Fruit fly (Drosophila melanogaster) whole organism, prepupa: ENCODE results near the gene anchor.
A peak's percentile ranks its signal among the peaks of the same experiment; 100 is the strongest.

Source experiments
- Blimp-1 ChIP-seq: fragments of 200-800 bp; sonication (Bioruptor generic); optimal IDR thresholded peaks from 3 replicates; lab custom pipeline; 2017; ENCODE audit warnings: missing biosample characterization, missing genetic modification characterization, mild to moderate bottlenecking, moderate library complexity, missing genetic modification reagents
- CG10669 ChIP-seq: fragments of 200-800 bp; sonication (Bioruptor generic); optimal IDR thresholded peaks from 3 replicates; lab custom pipeline; 2018; ENCODE audit warnings: missing biosample characterization, mild to moderate bottlenecking, missing genetic modification characterization, moderate library complexity
- CG11294 ChIP-seq: fragments of 200-800 bp; sonication (Bioruptor generic); IDR thresholded peaks from 2 replicates; pipeline ENCODE4 v1.3.6; 2022; ENCODE audit warnings: missing biosample characterization, missing genetic modification characterization
- CG15336 ChIP-seq: fragments of 200-800 bp; sonication (Bioruptor generic); IDR thresholded peaks from 2 replicates; pipeline ENCODE4 v1.3.6; 2022; ENCODE audit warnings: missing biosample characterization, missing genetic modification characterization
- CG1621 ChIP-seq: fragments of 200-800 bp; sonication (Bioruptor generic); optimal IDR thresholded peaks from 3 replicates; lab custom pipeline; 2018; ENCODE audit warnings: missing biosample characterization, mild to moderate bottlenecking, missing genetic modification characterization
- CG16779 ChIP-seq: fragments of 200-800 bp; sonication (Bioruptor generic); optimal IDR thresholded peaks from 3 replicates; lab custom pipeline; 2017; ENCODE audit warnings: missing biosample characterization, mild to moderate bottlenecking, missing genetic modification characterization
- CG3032 ChIP-seq: fragments of 200-800 bp; optimal IDR thresholded peaks from 2 replicates; lab custom pipeline; 2019; ENCODE audit warnings: missing biosample characterization, mild to moderate bottlenecking, missing genetic modification characterization, moderate library complexity
- CG32006 ChIP-seq: fragments of 200-800 bp; sonication (Bioruptor generic); optimal IDR thresholded peaks from 3 replicates; lab custom pipeline; 2017; ENCODE audit warnings: missing biosample characterization, mild to moderate bottlenecking, missing genetic modification characterization
- CG34406 ChIP-seq: fragments of 200-800 bp; sonication (Bioruptor generic); optimal IDR thresholded peaks from 3 replicates; lab custom pipeline; 2016; ENCODE audit warnings: missing biosample characterization, missing genetic modification characterization
- CG3919 ChIP-seq: fragments of 200-800 bp; sonication (Bioruptor generic); optimal IDR thresholded peaks from 3 replicates; lab custom pipeline; 2016; ENCODE audit warnings: missing biosample characterization, missing genetic modification characterization
- CG4318 ChIP-seq: fragments of 200-800 bp; sonication (Bioruptor generic); optimal IDR thresholded peaks from 3 replicates; lab custom pipeline; 2017; ENCODE audit warnings: missing biosample characterization, mild to moderate bottlenecking, missing genetic modification characterization
- CG6163 ChIP-seq: fragments of 200-800 bp; sonication (Bioruptor generic); IDR thresholded peaks from 3 replicates; pipeline ENCODE4 v1.3.6; 2022; ENCODE audit warnings: missing biosample characterization, missing genetic modification characterization
- CG6276 ChIP-seq: fragments of 200-800 bp; sonication (Bioruptor generic); optimal IDR thresholded peaks from 2 replicates; lab custom pipeline; 2017; ENCODE audit warnings: missing biosample characterization, mild to moderate bottlenecking, missing genetic modification characterization
- CG6792 ChIP-seq: fragments of 200-800 bp; sonication (Bioruptor generic); optimal IDR thresholded peaks from 3 replicates; lab custom pipeline; 2016; ENCODE audit warnings: missing biosample characterization, missing genetic modification characterization
- CG6808 ChIP-seq: fragments of 200-800 bp; sonication (Bioruptor generic); optimal IDR thresholded peaks from 3 replicates; lab custom pipeline; 2017; ENCODE audit warnings: missing biosample characterization, missing genetic modification characterization, mild to moderate bottlenecking, moderate library complexity, missing genetic modification reagents
- CG6854 ChIP-seq: fragments of 200-800 bp; sonication (Bioruptor generic); optimal IDR thresholded peaks from 2 replicates; lab custom pipeline; 2017; ENCODE audit warnings: missing biosample characterization, mild to moderate bottlenecking, missing genetic modification characterization
- CG7368 ChIP-seq: fragments of 200-800 bp; sonication (Bioruptor generic); optimal IDR thresholded peaks from 3 replicates; lab custom pipeline; 2016; ENCODE audit warnings: missing biosample characterization, missing genetic modification characterization
- CG8119 ChIP-seq: fragments of 200-800 bp; sonication (Bioruptor generic); IDR thresholded peaks from 3 replicates; pipeline ENCODE4 v1.3.6; 2022; ENCODE audit warnings: missing biosample characterization, missing genetic modification characterization
- CG8632 ChIP-seq: fragments of 200-800 bp; sonication (Bioruptor generic); optimal IDR thresholded peaks from 3 replicates; lab custom pipeline; 2016; ENCODE audit warnings: missing biosample characterization, missing genetic modification characterization
- CG9139 ChIP-seq: fragments of 200-800 bp; sonication (Bioruptor generic); optimal IDR thresholded peaks from 3 replicates; lab custom pipeline; 2017; ENCODE audit warnings: missing biosample characterization, mild to moderate bottlenecking, missing genetic modification characterization
- Eip75B ChIP-seq: fragments of 200-800 bp; sonication (Bioruptor generic); optimal IDR thresholded peaks from 3 replicates; lab custom pipeline; 2016; ENCODE audit warnings: missing biosample characterization, missing genetic modification characterization
- Eip93F ChIP-seq: fragments of 200-800 bp; sonication (Bioruptor generic); optimal IDR thresholded peaks from 2 replicates; lab custom pipeline; 2016; ENCODE audit warnings: missing biosample characterization, mild to moderate bottlenecking, missing genetic modification characterization
- Ets21C ChIP-seq: fragments of 200-800 bp; sonication (Bioruptor generic); optimal IDR thresholded peaks from 3 replicates; lab custom pipeline; 2016; ENCODE audit warnings: missing biosample characterization, missing genetic modification characterization
- Gug ChIP-seq: fragments of 200-800 bp; sonication (Bioruptor generic); IDR thresholded peaks from 2 replicates; pipeline ENCODE4 v1.3.6; 2022; ENCODE audit warnings: missing biosample characterization, missing genetic modification characterization
- Hr4 ChIP-seq: fragments of 200-800 bp; sonication (Bioruptor generic); optimal IDR thresholded peaks from 3 replicates; lab custom pipeline; 2016; ENCODE audit warnings: missing biosample characterization, missing genetic modification characterization
- Lpt ChIP-seq: fragments of 200-800 bp; sonication (Bioruptor generic); optimal IDR thresholded peaks from 3 replicates; lab custom pipeline; 2016; ENCODE audit warnings: missing biosample characterization, missing genetic modification characterization
- Smox ChIP-seq: fragments of 200-800 bp; sonication (Bioruptor generic); optimal IDR thresholded peaks from 3 replicates; lab custom pipeline; 2016; ENCODE audit warnings: missing biosample characterization, missing genetic modification characterization
- Sox102F ChIP-seq: fragments of 200-800 bp; sonication (Bioruptor generic); optimal IDR thresholded peaks from 2 replicates; lab custom pipeline; 2016; ENCODE audit warnings: missing biosample characterization, mild to moderate bottlenecking, missing genetic modification characterization
- Sox14 ChIP-seq: fragments of 200-800 bp; sonication (Bioruptor generic); optimal IDR thresholded peaks from 3 replicates; lab custom pipeline; 2016; ENCODE audit warnings: missing biosample characterization, missing genetic modification characterization
- cyc ChIP-seq: fragments of 200-800 bp; sonication (Bioruptor generic); optimal IDR thresholded peaks from 3 replicates; lab custom pipeline; 2016; ENCODE audit warnings: missing biosample characterization, missing genetic modification characterization
- esn ChIP-seq: fragments of 200-800 bp; sonication (Bioruptor generic); optimal IDR thresholded peaks from 2 replicates; lab custom pipeline; 2016; ENCODE audit warnings: missing biosample characterization, mild to moderate bottlenecking, missing genetic modification characterization, moderate library complexity
- fd85E ChIP-seq: fragments of 200-800 bp; sonication (Bioruptor generic); optimal IDR thresholded peaks from 3 replicates; lab custom pipeline; 2016; ENCODE audit warnings: missing biosample characterization, missing genetic modification characterization
- fkh ChIP-seq: fragments of 200-800 bp; sonication (Bioruptor generic); optimal IDR thresholded peaks from 3 replicates; lab custom pipeline; 2017; ENCODE audit warnings: missing biosample characterization, mild to moderate bottlenecking, missing genetic modification characterization, moderate library complexity
- lz ChIP-seq: fragments of 200-800 bp; sonication (Bioruptor generic); optimal IDR thresholded peaks from 3 replicates; lab custom pipeline; 2016; ENCODE audit warnings: missing biosample characterization, missing genetic modification characterization
- net ChIP-seq: fragments of 200-800 bp; sonication (Bioruptor generic); optimal IDR thresholded peaks from 3 replicates; lab custom pipeline; 2016; ENCODE audit warnings: missing biosample characterization, missing genetic modification characterization
- spab ChIP-seq: fragments of 200-800 bp; sonication (Bioruptor generic); optimal IDR thresholded peaks from 2 replicates; lab custom pipeline; 2017; ENCODE audit warnings: missing biosample characterization, mild to moderate bottlenecking, missing genetic modification characterization, missing genetic modification reagents
- ss ChIP-seq, 2 experiments: fragments of 200-800 bp; sonication (Bioruptor generic); optimal IDR thresholded peaks; 2 replicates in 1 of 2; 3 replicates in 1 of 2; lab custom pipeline; 2017 to 2018; ENCODE audit warnings: mild to moderate bottlenecking in 2 of 2, missing biosample characterization in 2 of 2, missing genetic modification characterization in 2 of 2, moderate library complexity in 1 of 2
- svp ChIP-seq: fragments of 200-800 bp; sonication (Bioruptor generic); peaks from one replicate; lab custom pipeline; 2016; ENCODE audit warnings: missing biosample characterization, missing genetic modification characterization
- topi ChIP-seq: fragments of 200-800 bp; sonication (Bioruptor generic); optimal IDR thresholded peaks from 3 replicates; lab custom pipeline; 2016; ENCODE audit warnings: missing biosample characterization, missing genetic modification characterization
- vri ChIP-seq: fragments of 200-800 bp; sonication (Bioruptor generic); optimal IDR thresholded peaks from 3 replicates; lab custom pipeline; 2016; ENCODE audit warnings: missing biosample characterization, mild to moderate bottlenecking, missing genetic modification characterization

anchor gene

DNA sequence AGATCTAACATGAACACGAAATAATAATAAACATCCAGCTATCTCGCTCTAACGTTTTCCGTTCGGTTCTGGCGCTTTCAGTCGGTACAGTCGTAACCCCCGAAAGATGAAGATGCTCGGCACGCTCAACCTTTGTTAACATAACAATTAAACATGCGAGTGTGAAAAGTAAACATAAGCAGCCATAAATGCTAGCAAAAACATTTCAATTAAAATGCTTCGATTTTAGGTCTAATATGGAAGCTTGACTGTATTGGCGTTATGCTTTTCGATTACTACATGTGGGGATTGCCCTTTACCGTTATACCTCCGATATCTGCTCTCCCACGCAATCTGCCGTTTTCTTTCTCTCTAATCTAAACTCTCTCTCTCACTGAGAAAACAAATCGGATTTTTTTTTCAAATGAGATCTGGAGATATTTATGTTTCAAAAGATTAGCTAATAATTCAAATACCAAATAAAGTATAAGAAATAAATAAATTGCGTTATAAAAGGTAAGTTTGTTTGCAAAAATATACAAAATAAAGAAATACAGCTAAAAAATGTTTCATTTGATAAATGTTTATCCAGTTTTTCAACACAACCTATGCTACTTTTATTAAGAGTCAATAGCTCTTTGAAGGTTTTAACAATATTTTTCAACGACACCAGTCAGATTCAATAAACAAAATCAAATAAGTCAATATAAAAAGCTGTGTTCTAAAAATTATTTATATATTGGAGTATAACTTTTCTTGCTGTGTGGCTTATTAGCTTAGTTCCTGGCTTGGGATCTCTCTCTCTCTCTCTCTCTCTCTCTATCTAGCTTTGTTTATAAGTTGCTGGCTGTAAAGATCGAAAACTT lies 37.0 kb downstream of the anchor start (continued):
- TF ChIP-seq CG34406 (GFP tag; lab: Kevin White, UChicago) (peak; percentile 19), cyc (GFP tag; lab: Kevin White, UChicago) (peak; percentile 67), fd85E (GFP tag; lab: Kevin White, UChicago) (no peak), CG1621 (tag; lab: Kevin White, UChicago) (no peak), CG8632 (GFP tag; lab: Kevin White, UChicago) (peak; percentile 28), lz (GFP tag; lab: Kevin White, UChicago) (peak; percentile 66), CG3919 (GFP tag; lab: Kevin White, UChicago) (peak; percentile 33), CG4318 (GFP tag; lab: Kevin White, UChicago) (peak; percentile 47), CG6163 (peak; percentile 82), spab (GFP tag; lab: Kevin White, UChicago) (no peak), CG6276 (peak; percentile 30), CG15336 (peak; percentile 82), CG9139 (GFP tag; lab: Kevin White, UChicago) (no peak), Hr4 (GFP tag; lab: Kevin White, UChicago) (peak; percentile 82), ss (GFP tag; optimal IDR thresholded peaks at IDR 0.05; lab: Kevin White, UChicago) (no peak), CG6792 (GFP tag; lab: Kevin White, UChicago) (peak; percentile 24), CG32006 (GFP tag; lab: Kevin White, UChicago) (peak; percentile 74), Gug (peak; percentile 57; the same call in 1 of the 2 replicates), CG8119 (GFP tag; lab: Robert Waterston, UW) (peak; percentile 61), net (GFP tag; lab: Kevin White, UChicago) (peak; percentile 52)
- TF ChIP-seq, all 60 proteins: peak for 45

DNA sequence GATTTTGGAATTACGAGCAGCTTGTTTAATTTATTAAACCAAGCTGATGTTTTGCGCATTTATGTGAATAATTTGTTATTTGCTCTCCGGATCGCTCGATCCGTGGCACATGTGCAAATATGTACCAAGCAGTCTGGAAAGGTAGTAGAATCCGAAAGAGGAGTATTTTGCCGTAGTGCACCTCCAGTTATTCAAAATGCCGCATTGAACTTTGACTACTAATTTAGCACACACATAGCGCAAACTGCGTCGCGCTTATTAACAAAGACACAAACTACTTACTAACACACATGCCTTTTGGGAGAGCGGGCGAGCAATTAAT lies 37.6 kb downstream of the anchor start:
- TF ChIP-seq Hr4 (GFP tag; lab: Kevin White, UChicago) (no peak), fkh (GFP tag; lab: Kevin White, UChicago) (peak; percentile 91), CG7368 (GFP tag; lab: Kevin White, UChicago) (no peak)

dm6 chr3L:17663647-17664046 lies 42.0 kb downstream of the anchor start:
- TF ChIP-seq CG6163 (no peak), Ets21C (GFP tag; lab: Kevin White, UChicago) (no peak), CG1621 (tag; lab: Kevin White, UChicago) (no peak), Hr4 (GFP tag; lab: Kevin White, UChicago) (no peak), CG10669 (GFP tag; lab: Kevin White, UChicago) (no peak), CG7368 (GFP tag; lab: Kevin White, UChicago) (no peak), fkh (GFP tag; lab: Kevin White, UChicago) (no peak), CG11294 (GFP tag; lab: Robert Waterston, UW) (no peak), spab (GFP tag; lab: Kevin White, UChicago) (no peak)

DNA sequence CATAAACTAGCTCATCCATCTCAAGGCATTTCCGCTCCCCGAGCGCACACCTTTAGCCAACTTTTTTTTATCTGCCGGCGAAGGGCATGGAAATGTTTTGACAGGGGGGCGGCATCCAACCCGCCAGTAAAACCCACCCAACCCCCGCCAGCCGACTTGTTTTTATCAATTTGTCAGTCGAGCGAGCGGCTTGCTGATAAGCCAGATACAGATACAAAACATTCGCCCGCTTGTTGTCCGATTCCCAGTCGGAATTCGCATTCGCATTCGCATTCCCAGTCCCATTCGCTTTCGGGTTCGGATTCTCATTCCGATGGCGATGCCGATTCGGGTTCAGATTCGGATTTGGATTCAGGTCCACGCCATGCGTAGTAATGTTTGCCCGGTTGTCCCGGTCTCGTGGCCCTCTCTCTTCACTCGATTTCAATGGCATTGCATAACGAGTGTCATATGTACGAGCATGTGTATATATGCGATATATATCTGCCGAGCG lies 43.5 kb downstream of the anchor start:
- TF ChIP-seq Sox14 (GFP tag; lab: Kevin White, UChicago) (peak; percentile 18), CG34406 (GFP tag; lab: Kevin White, UChicago) (no peak), vri (GFP tag; lab: Kevin White, UChicago) (peak; percentile 99), net (GFP tag; lab: Kevin White, UChicago) (peak; percentile 3), CG6808 (GFP tag; lab: Kevin White, UChicago) (no peak), cyc (GFP tag; lab: Kevin White, UChicago) (no peak), Smox (GFP tag; lab: Kevin White, UChicago) (no peak), CG3032 (no peak), esn (GFP tag; lab: Kevin White, UChicago) (peak; percentile 8), Blimp-1 (GFP tag; lab: Kevin White, UChicago) (peak; percentile 60), Sox102F (GFP tag; lab: Kevin White, UChicago) (peak; percentile 28), topi (GFP tag; lab: Kevin White, UChicago) (peak; percentile 14), Eip75B (peak; percentile 25), CG6854 (peak; percentile 79), CG6163 (peak; percentile 20; the same call in 1 of the 3 replicates), Eip93F (GFP tag; lab: Kevin White, UChicago) (peak; percentile 62), CG16779 (tag; lab: Kevin White, UChicago) (no peak), ss (GFP tag; optimal IDR thresholded peaks at IDR 0.05; lab: Kevin White, UChicago) (peak in 1 of 2 experiments; percentile 28), svp (GFP tag; lab: Kevin White, UChicago) (peak; percentile 93), Lpt (GFP tag; lab: Kevin White, UChicago) (peak; percentile 6), fkh (GFP tag; lab: Kevin White, UChicago) (peak; percentile 62)
